Fruit fly (Drosophila melanogaster) whole organism, adult: ENCODE results near the gene tefu.

Experiments used
- CG11617 ChIP-seq: fragments of 200-800 bp; sonication (Bioruptor generic); optimal IDR thresholded peaks from 2 replicates; lab custom pipeline; 2017; ENCODE audit warnings: mild to moderate bottlenecking, missing biosample characterization, missing genetic modification reagents, missing genetic modification characterization
- CG12768 ChIP-seq: fragments of 200-800 bp; sonication (Bioruptor generic); optimal IDR thresholded peaks from 2 replicates; lab custom pipeline; 2017; ENCODE audit warnings: missing biosample characterization, missing genetic modification characterization, mild to moderate bottlenecking, moderate library complexity, missing genetic modification reagents
- CG14711 ChIP-seq: fragments of 200-800 bp; sonication (Bioruptor generic); optimal IDR thresholded peaks from 2 replicates; lab custom pipeline; 2018; ENCODE audit warnings: missing biosample characterization, mild to moderate bottlenecking, missing genetic modification characterization, moderate library complexity
- CG1620 ChIP-seq: fragments of 200-800 bp; sonication (Bioruptor generic); optimal IDR thresholded peaks from 2 replicates; lab custom pipeline; 2016; ENCODE audit warnings: missing biosample characterization, missing genetic modification characterization
- CG33017 ChIP-seq: fragments of 200-800 bp; sonication (Bioruptor generic); optimal IDR thresholded peaks from 2 replicates; lab custom pipeline; 2018; ENCODE audit warnings: missing biosample characterization, mild to moderate bottlenecking, missing genetic modification characterization, moderate library complexity
- CG5204 ChIP-seq: fragments of 200-800 bp; sonication (Bioruptor generic); optimal IDR thresholded peaks from 2 replicates; lab custom pipeline; 2016; ENCODE audit warnings: missing biosample characterization, missing genetic modification characterization
- CG7045 ChIP-seq: fragments of 200-800 bp; sonication (Bioruptor generic); optimal IDR thresholded peaks from 2 replicates; lab custom pipeline; 2017; ENCODE audit warnings: missing biosample characterization, mild to moderate bottlenecking, missing genetic modification characterization
- CG7101 ChIP-seq: fragments of 200-800 bp; sonication (Bioruptor generic); optimal IDR thresholded peaks from 2 replicates; lab custom pipeline; 2018; ENCODE audit warnings: missing biosample characterization, mild to moderate bottlenecking, missing genetic modification characterization, moderate library complexity
- Clk ChIP-seq: fragments of 200-800 bp; sonication (Bioruptor generic); optimal IDR thresholded peaks from 2 replicates; lab custom pipeline; 2017; ENCODE audit warnings: missing biosample characterization, missing genetic modification characterization
- Crg-1 ChIP-seq: fragments of 200-800 bp; sonication (Bioruptor generic); optimal IDR thresholded peaks from 2 replicates; lab custom pipeline; 2016; ENCODE audit warnings: missing biosample characterization, missing genetic modification characterization
- Hr96 ChIP-seq: fragments of 200-800 bp; sonication (Bioruptor generic); optimal IDR thresholded peaks from 2 replicates; lab custom pipeline; 2016; ENCODE audit warnings: missing biosample characterization, missing genetic modification characterization
- Mnt ChIP-seq: fragments of 200-800 bp; sonication (Bioruptor generic); optimal IDR thresholded peaks from 2 replicates; lab custom pipeline; 2016; ENCODE audit warnings: missing biosample characterization, mild to moderate bottlenecking, missing genetic modification characterization
- bab1 ChIP-seq: fragments of 200-800 bp; sonication (Bioruptor generic); optimal IDR thresholded peaks from 3 replicates; lab custom pipeline; 2019; ENCODE audit warnings: missing biosample characterization, mild to moderate bottlenecking, missing genetic modification characterization, moderate library complexity
- cic ChIP-seq: fragments of 200-800 bp; sonication (Bioruptor generic); optimal IDR thresholded peaks from 2 replicates; lab custom pipeline; 2017; ENCODE audit warnings: missing biosample characterization, mild to moderate bottlenecking, missing genetic modification characterization, moderate library complexity
- cnc ChIP-seq, 2 experiments: fragments of >200 bp; optimal IDR thresholded peaks; 2 replicates each; lab custom pipeline; 2017
- kay ChIP-seq: fragments of 200-800 bp; sonication (Bioruptor generic); peaks from one replicate; lab custom pipeline; 2016; ENCODE audit warnings: missing biosample characterization, missing genetic modification characterization, borderline replicate concordance
- ovo ChIP-seq: fragments of 200-800 bp; sonication (Bioruptor generic); optimal IDR thresholded peaks from 2 replicates; lab custom pipeline; 2016; ENCODE audit warnings: missing biosample characterization, missing genetic modification characterization
- pad ChIP-seq: fragments of 200-800 bp; sonication (Bioruptor generic); optimal IDR thresholded peaks from 3 replicates; lab custom pipeline; 2017; ENCODE audit warnings: missing biosample characterization, missing genetic modification characterization, mild to moderate bottlenecking, moderate library complexity, missing genetic modification reagents
- tj ChIP-seq: fragments of 200-800 bp; sonication (Bioruptor generic); optimal IDR thresholded peaks from 3 replicates; lab custom pipeline; 2017; ENCODE audit warnings: missing biosample characterization, mild to moderate bottlenecking, missing genetic modification characterization, moderate library complexity
- toe ChIP-seq: fragments of 200-800 bp; sonication (Bioruptor generic); optimal IDR thresholded peaks from 2 replicates; lab custom pipeline; 2016; ENCODE audit warnings: missing biosample characterization, missing genetic modification characterization

tefu gene

DNA sequence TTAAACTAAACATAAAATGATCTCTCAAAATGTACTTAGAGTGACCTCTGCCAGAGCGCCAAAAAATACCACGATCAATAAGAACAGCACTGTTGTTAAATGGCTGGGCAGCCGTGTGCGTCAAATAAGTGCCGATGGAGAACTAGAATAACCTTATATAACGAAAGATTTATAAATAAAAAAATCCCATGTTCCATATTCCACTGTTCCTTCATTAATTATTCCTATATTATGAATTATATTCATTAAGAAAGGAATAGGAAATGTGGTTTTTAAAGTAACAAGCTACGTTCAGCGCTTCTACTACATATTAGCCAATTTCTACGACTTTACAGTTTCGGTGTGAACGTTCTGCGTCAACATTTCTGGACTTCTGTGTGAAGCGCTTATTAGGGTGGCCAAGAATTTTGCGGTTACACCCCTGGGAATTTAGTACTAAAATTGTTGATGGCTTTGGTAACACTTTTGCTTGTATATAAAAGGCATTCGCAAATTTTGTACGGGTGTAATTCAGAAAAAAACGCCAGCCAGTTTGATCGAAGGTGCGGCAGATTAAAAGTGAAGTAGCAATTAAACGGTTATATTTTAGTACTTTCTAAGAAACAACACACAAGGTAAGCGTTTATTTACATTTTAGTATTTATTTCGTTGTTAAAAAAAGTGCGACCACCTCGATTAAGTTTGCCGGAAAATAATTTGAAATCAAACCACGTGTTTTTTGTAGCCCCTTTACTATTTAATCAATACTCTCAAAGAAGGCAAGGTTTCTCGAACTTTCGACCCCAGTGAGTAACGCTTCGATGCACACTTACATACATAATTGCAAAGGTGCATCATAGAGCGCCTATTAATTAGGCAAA is at the start of gene tefu, which contains the start of gene Hsc70-4:
tefu (minus strand) TSS at position 51 of the 860 bp plus-strand sequence.
Hsc70-4 (plus strand) TSS at position 502 of the 860 bp plus-strand sequence.
- TF ChIP-seq CG12768 (GFP tag; lab: Kevin White, UChicago) (no peak), pad (GFP tag; lab: Kevin White, UChicago) (peak; percentile 28), ovo (peak; percentile 35), cnc (optimal IDR thresholded peaks at IDR 0.05; lab: Kevin White, UChicago) (no peak), tj (GFP tag; lab: Kevin White, UChicago) (peak; percentile 52), bab1 (GFP tag; lab: Kevin White, UChicago) (peak; percentile 69), Hr96 (GFP tag; lab: Kevin White, UChicago) (peak; percentile 51), CG7101 (tag; lab: Kevin White, UChicago) (peak; percentile 55), CG11617 (GFP tag; lab: Kevin White, UChicago) (peak; percentile 42), toe (GFP tag; lab: Kevin White, UChicago) (peak; percentile 83), CG14711 (tag; lab: Kevin White, UChicago) (no peak), CG5204 (peak; percentile 82), Clk (GFP tag; lab: Kevin White, UChicago) (peak; percentile 62), CG1620 (GFP tag; lab: Kevin White, UChicago) (peak; percentile 53), CG7045 (GFP tag; lab: Kevin White, UChicago) (peak; percentile 41), CG33017 (peak; percentile 0), Mnt (GFP tag; lab: Kevin White, UChicago) (peak; percentile 93), Crg-1 (no peak), kay (GFP tag; lab: Kevin White, UChicago) (no peak), cic (GFP tag; lab: Kevin White, UChicago) (peak; percentile 80)

DNA sequence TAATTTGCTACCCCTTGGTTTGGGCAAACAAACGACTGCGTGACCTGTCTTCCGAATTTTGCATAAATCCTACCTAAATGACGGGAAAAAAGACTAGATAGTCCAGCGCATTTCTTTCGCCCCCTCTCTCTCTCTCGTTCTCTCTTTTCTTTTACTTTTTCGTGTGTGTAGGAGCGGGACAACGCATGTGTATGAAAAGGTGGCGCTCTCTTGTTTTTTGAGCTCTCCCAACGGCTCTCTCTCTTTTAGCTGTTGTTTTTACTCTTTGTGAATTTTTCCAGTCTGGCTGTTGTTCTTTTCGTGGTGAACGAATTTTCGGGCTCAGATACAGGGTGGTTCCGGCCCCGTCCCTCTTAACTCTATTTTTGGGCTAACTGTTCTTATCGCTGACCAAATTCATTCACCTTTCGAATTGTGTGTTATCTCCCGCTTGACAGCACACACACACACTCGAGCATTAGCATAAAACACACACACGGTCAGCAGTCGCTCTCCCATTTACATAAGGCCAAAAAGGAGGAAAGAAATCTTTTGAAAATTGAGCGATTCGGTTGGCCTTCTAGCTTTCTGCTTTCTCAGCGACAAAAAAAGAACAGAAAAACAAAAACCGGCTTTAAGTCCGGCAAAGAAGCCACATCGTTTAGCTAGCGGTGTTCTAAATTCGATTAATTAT is 49.7 kb upstream of the tefu start:
- TF ChIP-seq Crg-1 (peak; percentile 15), CG14711 (tag; lab: Kevin White, UChicago) (no peak), cnc (optimal IDR thresholded peaks at IDR 0.05; lab: Kevin White, UChicago) (no peak), pad (GFP tag; lab: Kevin White, UChicago) (peak; percentile 15), CG1620 (GFP tag; lab: Kevin White, UChicago) (no peak), CG7045 (GFP tag; lab: Kevin White, UChicago) (no peak), CG33017 (no peak), CG5204 (no peak), Clk (GFP tag; lab: Kevin White, UChicago) (no peak), bab1 (GFP tag; lab: Kevin White, UChicago) (peak; percentile 7), cic (GFP tag; lab: Kevin White, UChicago) (no peak), Hr96 (GFP tag; lab: Kevin White, UChicago) (no peak)

DNA sequence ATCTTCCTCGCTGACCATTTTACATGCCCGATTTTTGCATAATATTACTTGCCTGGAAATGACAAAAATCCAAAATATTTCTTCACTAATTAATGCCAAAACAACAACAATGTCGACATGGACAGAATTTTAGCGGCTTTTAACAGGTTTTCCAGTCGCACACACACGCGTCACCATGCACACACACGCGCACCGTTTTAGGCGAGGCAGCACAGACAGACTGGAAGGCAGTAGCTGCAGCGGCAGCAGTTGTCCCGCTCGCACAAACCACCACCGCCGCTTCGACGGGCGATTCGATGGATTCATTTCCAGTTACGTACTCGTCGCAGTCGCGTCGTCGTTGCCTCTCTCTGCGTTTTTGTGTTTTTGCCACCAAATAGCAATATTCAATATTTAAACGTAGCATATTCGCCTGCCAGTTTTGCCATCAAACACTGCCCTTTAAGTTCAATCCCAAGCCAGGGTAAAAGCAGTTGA is 48.6 kb upstream of the tefu start, which contains the start of gene CG45218:
CG45218 (minus strand) TSS at position 158 of the 477 bp plus-strand sequence.
- TF ChIP-seq kay (GFP tag; lab: Kevin White, UChicago): peak; percentile 95
- TF ChIP-seq ovo: peak; percentile 26
- peak; percentile 2 for TF ChIP-seq CG7101 (tag; lab: Kevin White, UChicago)
- TF ChIP-seq CG5204: no peak
- peak; percentile 78 for TF ChIP-seq tj (GFP tag; lab: Kevin White, UChicago)
- no peak for TF ChIP-seq cnc (optimal IDR thresholded peaks at IDR 0.05; lab: Kevin White, UChicago)
- no peak for TF ChIP-seq CG7045 (GFP tag; lab: Kevin White, UChicago)
- peak; percentile 85 for TF ChIP-seq pad (GFP tag; lab: Kevin White, UChicago)
- no peak for TF ChIP-seq toe (GFP tag; lab: Kevin White, UChicago)
- no peak for TF ChIP-seq Crg-1
- peak; percentile 20 for TF ChIP-seq CG12768 (GFP tag; lab: Kevin White, UChicago)
- TF ChIP-seq CG14711 (tag; lab: Kevin White, UChicago): no peak
- TF ChIP-seq CG1620 (GFP tag; lab: Kevin White, UChicago): peak; percentile 34
- TF ChIP-seq Hr96 (GFP tag; lab: Kevin White, UChicago): no peak
- TF ChIP-seq bab1 (GFP tag; lab: Kevin White, UChicago): no peak
- peak; percentile 53 for TF ChIP-seq cic (GFP tag; lab: Kevin White, UChicago)
- TF ChIP-seq Clk (GFP tag; lab: Kevin White, UChicago): no peak
- peak; percentile 15 for TF ChIP-seq CG33017
- peak; percentile 41 for TF ChIP-seq Mnt (GFP tag; lab: Kevin White, UChicago)
- no peak for TF ChIP-seq CG11617 (GFP tag; lab: Kevin White, UChicago)

DNA sequence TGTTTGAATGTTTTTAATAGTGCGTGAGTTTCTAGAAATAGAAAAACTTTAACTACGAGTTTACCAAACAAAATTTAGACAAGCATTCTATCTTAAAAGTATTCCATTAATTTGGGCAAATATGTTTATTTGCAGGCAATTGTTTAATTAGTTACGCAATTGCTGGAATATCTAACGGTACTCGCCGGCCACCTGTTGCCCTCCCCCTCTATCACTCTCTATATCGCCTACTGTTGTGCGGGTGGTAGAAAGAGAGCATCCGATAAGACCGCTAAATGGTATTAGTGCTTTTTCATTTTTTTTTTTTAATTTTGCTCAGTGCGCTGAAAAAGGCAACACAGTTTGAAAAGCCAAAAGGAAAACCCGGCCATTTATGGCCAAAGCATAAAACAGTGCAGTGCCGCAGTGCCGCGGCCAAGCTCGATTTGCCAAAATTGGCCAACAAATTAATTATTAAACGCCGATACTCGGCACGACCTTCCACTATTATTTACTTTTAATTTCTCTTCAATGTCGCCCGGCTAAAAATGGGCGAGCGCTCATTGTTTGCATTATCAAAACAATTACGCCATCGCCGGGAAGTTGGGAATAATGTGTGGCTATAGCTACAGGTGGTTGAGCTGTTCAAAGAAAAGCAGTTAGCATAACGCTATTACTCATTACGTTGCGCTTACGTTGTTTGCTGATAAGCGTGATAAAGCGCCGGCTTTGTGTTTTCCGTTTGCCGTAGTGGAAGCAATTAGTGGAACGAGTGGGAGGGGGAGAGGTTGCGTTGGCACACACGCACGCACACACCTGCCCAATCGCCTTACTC is 48.0 kb upstream of the tefu start:
- TF ChIP-seq CG7101 (tag; lab: Kevin White, UChicago) (no peak), pad (GFP tag; lab: Kevin White, UChicago) (peak; percentile 20), ovo (peak; percentile 98)
